Fruit fly (Drosophila melanogaster): ENCODE results near the gene alphaTub67C.

dm6 chr3L:9713828-9714536, 32.9 kb downstream of the alphaTub67C start, which contains the start of gene vsg:
- no peak for TF ChIP-seq Myc (optimal IDR thresholded peaks at IDR 0.05)
- TF ChIP-seq psq (optimal IDR thresholded peaks at IDR 0.05), result no peak
- TF ChIP-seq h (optimal IDR thresholded peaks at IDR 0.05), result no peak

Measured in Kc167 (cell line).